Worm (Caenorhabditis elegans) whole organism, L3 larva: ENCODE results near the gene F38E11.6.

Experiments
- R02D3.7 ChIP-seq: fragments of 150-350 bp; optimal IDR thresholded peaks from 2 replicates; lab custom pipeline; 2014; ENCODE audit warnings: missing biosample characterization, missing genetic modification characterization
- ZK546.5 ChIP-seq: sonication (generic microtip); optimal IDR thresholded peaks from 2 replicates; lab custom pipeline; 2017; ENCODE audit warnings: missing biosample characterization, missing genetic modification characterization
- aly-2 ChIP-seq: fragments of 150-350 bp; optimal IDR thresholded peaks from 2 replicates; lab custom pipeline; 2014; ENCODE audit warnings: missing biosample characterization, missing genetic modification characterization
- ama-1 ChIP-seq: fragments of 150-350 bp; optimal IDR thresholded peaks from 2 replicates; lab custom pipeline; 2018
- ceh-82 ChIP-seq: fragments of 150-350 bp; optimal IDR thresholded peaks from 2 replicates; lab custom pipeline; 2014; ENCODE audit warnings: missing biosample characterization, missing genetic modification characterization
- ceh-9 ChIP-seq: sonication (generic microtip); optimal IDR thresholded peaks from 2 replicates; lab custom pipeline; 2018; ENCODE audit warnings: missing biosample characterization, missing genetic modification characterization
- daf-12 ChIP-seq: fragments of 150-350 bp; optimal IDR thresholded peaks from 2 replicates; lab custom pipeline; 2014; ENCODE audit warnings: missing biosample characterization, missing genetic modification reagents, missing genetic modification characterization
- egl-27 ChIP-seq: sonication (generic microtip); optimal IDR thresholded peaks from 4 replicates; lab custom pipeline; 2017; ENCODE audit warnings: missing biosample characterization, missing genetic modification reagents, missing genetic modification characterization
- elt-1 ChIP-seq: fragments of 150-350 bp; optimal IDR thresholded peaks from 2 replicates; lab custom pipeline; 2014; ENCODE audit warnings: missing biosample characterization, missing genetic modification characterization
- elt-2 ChIP-seq: sonication (generic microtip); optimal IDR thresholded peaks from 2 replicates; lab custom pipeline; 2016; ENCODE audit warnings: missing genetic modification reagents, mild to moderate bottlenecking, missing genetic modification characterization, missing compliant biosample characterization
- elt-3 ChIP-seq, 3 experiments: fragments of 150-350 bp in 1 of 3; sonication (generic microtip) in 2 of 3; optimal IDR thresholded peaks; 2 replicates in 2 of 3; 4 replicates in 1 of 3; lab custom pipeline; 2014 to 2017; ENCODE audit warnings: missing biosample characterization in 3 of 3, missing genetic modification characterization in 3 of 3
- eor-1 ChIP-seq, 2 experiments: fragments of 150-350 bp; optimal IDR thresholded peaks; 2 replicates each; lab custom pipeline; 2014 to 2018; ENCODE audit warnings: missing biosample characterization in 2 of 2, missing genetic modification characterization in 2 of 2
- fkh-10 ChIP-seq: sonication (generic microtip); optimal IDR thresholded peaks from 2 replicates; lab custom pipeline; 2017; ENCODE audit warnings: missing biosample characterization, missing genetic modification reagents, missing genetic modification characterization
- fkh-2 ChIP-seq: fragments of 150-350 bp; optimal IDR thresholded peaks from 2 replicates; lab custom pipeline; 2014; ENCODE audit warnings: missing biosample characterization, missing genetic modification reagents, missing genetic modification characterization
- fos-1 ChIP-seq: fragments of 150-350 bp; optimal IDR thresholded peaks from 2 replicates; lab custom pipeline; 2014; ENCODE audit warnings: missing biosample characterization, missing genetic modification characterization
- hmg-11 ChIP-seq: sonication (generic microtip); optimal IDR thresholded peaks from 2 replicates; lab custom pipeline; 2016; ENCODE audit warnings: missing genetic modification characterization, missing compliant biosample characterization
- jun-1 ChIP-seq: fragments of 150-350 bp; optimal IDR thresholded peaks from 2 replicates; lab custom pipeline; 2014; ENCODE audit warnings: missing biosample characterization, missing genetic modification reagents, missing genetic modification characterization
- lin-15B ChIP-seq: fragments of 150-350 bp; optimal IDR thresholded peaks from 2 replicates; lab custom pipeline; 2014; ENCODE audit warnings: missing biosample characterization, missing genetic modification characterization
- lin-39 ChIP-seq: fragments of 150-350 bp; optimal IDR thresholded peaks from 2 replicates; lab custom pipeline; 2018; ENCODE audit warnings: missing biosample characterization, missing genetic modification reagents, missing genetic modification characterization
- lsy-12 ChIP-seq: sonication (generic microtip); optimal IDR thresholded peaks from 2 replicates; lab custom pipeline; 2016; ENCODE audit warnings: mild to moderate bottlenecking, missing genetic modification characterization, missing compliant biosample characterization
- mdl-1 ChIP-seq: fragments of 150-350 bp; optimal IDR thresholded peaks from 2 replicates; lab custom pipeline; 2014; ENCODE audit warnings: missing biosample characterization, missing genetic modification characterization
- mml-1 ChIP-seq: fragments of 150-350 bp; sonication (generic microtip); optimal IDR thresholded peaks from 3 replicates; lab custom pipeline; 2014; ENCODE audit warnings: missing biosample characterization, missing genetic modification characterization
- nfya-1 ChIP-seq: sonication (generic microtip); optimal IDR thresholded peaks from 2 replicates; lab custom pipeline; 2017; ENCODE audit warnings: missing genetic modification characterization, mild to moderate bottlenecking, missing compliant biosample characterization, antibody characterized with exemption, moderate library complexity; ENCODE audit not compliant: insufficient read depth
- nhr-11 ChIP-seq: fragments of 150-350 bp; optimal IDR thresholded peaks from 2 replicates; lab custom pipeline; 2014; ENCODE audit warnings: missing biosample characterization, missing genetic modification characterization
- nhr-12 ChIP-seq: fragments of 150-350 bp; optimal IDR thresholded peaks from 2 replicates; lab custom pipeline; 2014; ENCODE audit warnings: missing biosample characterization, missing genetic modification characterization
- nhr-23 ChIP-seq: fragments of 150-350 bp; optimal IDR thresholded peaks from 2 replicates; lab custom pipeline; 2014; ENCODE audit warnings: missing biosample characterization, missing genetic modification reagents, missing genetic modification characterization
- nhr-237 ChIP-seq: fragments of 150-350 bp; optimal IDR thresholded peaks from 2 replicates; lab custom pipeline; 2014; ENCODE audit warnings: missing biosample characterization, missing genetic modification characterization
- nhr-25 ChIP-seq: sonication (generic microtip); optimal IDR thresholded peaks from 2 replicates; lab custom pipeline; 2017; ENCODE audit warnings: missing biosample characterization, missing genetic modification characterization
- nhr-28 ChIP-seq: fragments of 150-350 bp; optimal IDR thresholded peaks from 2 replicates; lab custom pipeline; 2014; ENCODE audit warnings: missing biosample characterization, missing genetic modification characterization
- nhr-43 ChIP-seq: sonication (generic microtip); optimal IDR thresholded peaks from 2 replicates; lab custom pipeline; 2016; ENCODE audit warnings: mild to moderate bottlenecking, missing genetic modification characterization, missing compliant biosample characterization; ENCODE audit not compliant: poor library complexity, severe bottlenecking
- nhr-67 ChIP-seq: fragments of 150-350 bp; optimal IDR thresholded peaks from 2 replicates; lab custom pipeline; 2014; ENCODE audit warnings: missing biosample characterization, missing genetic modification characterization
- pha-4 ChIP-seq: fragments of 150-350 bp; optimal IDR thresholded peaks from 2 replicates; lab custom pipeline; 2014; ENCODE audit warnings: missing biosample characterization, missing genetic modification reagents, missing genetic modification characterization
- pqm-1 ChIP-seq: fragments of 150-350 bp; optimal IDR thresholded peaks from 2 replicates; lab custom pipeline; 2017; ENCODE audit warnings: missing biosample characterization, missing genetic modification characterization, inconsistent platforms
- sea-2 ChIP-seq: fragments of 150-350 bp; sonication (generic microtip); optimal IDR thresholded peaks from 4 replicates; lab custom pipeline; 2014; ENCODE audit warnings: missing biosample characterization, missing genetic modification reagents, missing genetic modification characterization
- skn-1 ChIP-seq: fragments of 150-350 bp; optimal IDR thresholded peaks from 2 replicates; lab custom pipeline; 2014; ENCODE audit warnings: missing biosample characterization, missing genetic modification characterization
- snpc-4 ChIP-seq: fragments of 150-350 bp; optimal IDR thresholded peaks from 2 replicates; lab custom pipeline; 2014; ENCODE audit warnings: missing biosample characterization, missing genetic modification characterization
- tbx-2 ChIP-seq: sonication (generic microtip); optimal IDR thresholded peaks from 2 replicates; lab custom pipeline; 2016; ENCODE audit warnings: mild to moderate bottlenecking, missing genetic modification characterization, missing compliant biosample characterization
- unc-39 ChIP-seq: sonication (generic microtip); optimal IDR thresholded peaks from 4 replicates; lab custom pipeline; 2017; ENCODE audit warnings: missing biosample characterization, missing genetic modification characterization
- unc-62 ChIP-seq: fragments of 150-350 bp; sonication (generic microtip); optimal IDR thresholded peaks from 4 replicates; lab custom pipeline; 2014; ENCODE audit warnings: missing biosample characterization, missing genetic modification reagents, missing genetic modification characterization
- zag-1 ChIP-seq: fragments of 150-350 bp; optimal IDR thresholded peaks from 2 replicates; lab custom pipeline; 2014; ENCODE audit warnings: missing biosample characterization, missing genetic modification characterization
- ztf-11 ChIP-seq: fragments of 150-350 bp; optimal IDR thresholded peaks from 2 replicates; lab custom pipeline; 2014; ENCODE audit warnings: missing biosample characterization, missing genetic modification characterization
- ztf-4 ChIP-seq: fragments of 150-350 bp; optimal IDR thresholded peaks from 2 replicates; lab custom pipeline; 2014; ENCODE audit warnings: missing biosample characterization, missing genetic modification characterization

The F38E11.6 gene

DNA sequence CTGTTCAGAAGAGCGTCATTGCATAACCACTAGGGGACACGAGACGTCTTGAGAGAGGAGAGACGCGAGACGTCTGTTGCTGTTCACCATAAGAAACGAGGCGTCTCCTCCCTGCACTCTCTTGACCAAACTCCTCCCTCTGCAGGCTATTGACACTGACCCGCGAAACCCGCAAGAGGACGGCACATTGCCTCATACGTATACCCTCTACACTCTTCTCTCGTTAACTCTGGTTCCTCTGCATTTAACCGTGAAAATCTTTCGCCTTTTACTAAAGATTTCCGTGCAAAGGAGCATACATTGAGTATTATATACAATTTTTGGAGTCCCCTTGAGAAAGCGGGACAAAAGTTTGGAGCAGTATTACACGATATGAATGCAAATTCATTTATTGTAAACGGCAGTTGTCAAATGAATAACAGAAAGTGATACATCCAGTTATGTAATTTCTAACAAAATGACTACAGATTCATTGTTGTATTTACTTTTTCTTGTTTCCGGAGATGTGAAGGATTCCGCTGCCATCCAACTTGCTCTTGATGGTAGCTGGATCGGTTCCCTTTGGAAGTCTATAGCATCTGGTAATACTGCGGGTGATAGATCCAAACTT is 22.8 kb downstream of the F38E11.6 start (continued):
- TF ChIP-seq mml-1 (tag; lab: Kevin White, UChicago) (no peak), nhr-11 (tag; lab: Kevin White, UChicago) (peak; percentile 9), aly-2 (tag; lab: Kevin White, UChicago) (peak; percentile 68), daf-12 (tag; lab: Kevin White, UChicago) (no peak), pha-4 (tag; lab: Kevin White, UChicago) (peak; percentile 98), sea-2 (GFP tag; lab: Kevin White, UChicago) (no peak), nfya-1 (tag; lab: Kevin White, UChicago) (peak; percentile 94), zag-1 (no peak), nhr-23 (tag; lab: Kevin White, UChicago) (peak; percentile 91), elt-2 (tag; lab: Kevin White, UChicago) (peak; percentile 83), unc-62 (GFP tag; lab: Kevin White, UChicago) (peak; percentile 45), nhr-237 (tag; lab: Kevin White, UChicago) (no peak), ceh-9 (tag; lab: Kevin White, UChicago) (no peak), nhr-25 (tag; lab: Kevin White, UChicago) (peak; percentile 97), elt-3 (tag; optimal IDR thresholded peaks at IDR 0.05; lab: Kevin White, UChicago) (peak in 2 of 3 experiments; percentile 6 to 64), lin-15B (tag; lab: Kevin White, UChicago) (peak; percentile 88), snpc-4 (peak; percentile 100), ama-1 (lab: Kevin White, UChicago) (peak; percentile 98), nhr-12 (tag; lab: Kevin White, UChicago) (no peak), nhr-67 (tag; lab: Kevin White, UChicago) (no peak), R02D3.7 (tag; lab: Kevin White, UChicago) (peak; percentile 76)
- TF ChIP-seq, all 47 proteins: peak for 35

DNA sequence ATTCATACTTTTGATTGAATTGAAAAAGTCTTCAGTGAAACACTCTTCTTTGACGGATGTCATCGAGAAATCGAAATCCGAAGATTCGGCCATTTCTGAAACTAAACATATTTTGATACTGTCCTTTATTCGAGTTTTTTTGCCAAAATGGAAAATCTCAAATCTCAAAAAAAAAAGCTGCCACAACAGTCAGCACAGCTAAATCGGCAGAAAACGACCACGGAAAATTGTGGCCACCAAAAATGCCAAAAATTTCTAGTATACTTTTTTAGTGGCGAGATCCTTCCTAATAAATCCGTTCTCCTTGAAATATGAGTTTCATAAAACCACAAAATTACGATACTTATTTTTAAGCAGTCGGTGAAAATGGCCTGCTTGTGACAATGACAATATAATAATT is 23.4 kb downstream of the F38E11.6 start, which contains the start of gene F38E11.9:
F38E11.9 (minus strand) TSS at position 101 of the 400 bp plus-strand sequence.
- TF ChIP-seq nhr-12 (tag; lab: Kevin White, UChicago) = no peak
- no peak for TF ChIP-seq R02D3.7 (tag; lab: Kevin White, UChicago)
- TF ChIP-seq mml-1 (tag; lab: Kevin White, UChicago) = no peak
- no peak for TF ChIP-seq lin-39 (tag; lab: Kevin White, UChicago)
- no peak for TF ChIP-seq elt-1 (tag; lab: Kevin White, UChicago)
- TF ChIP-seq ztf-4 (tag; lab: Kevin White, UChicago) = no peak
- TF ChIP-seq unc-39 (tag; lab: Kevin White, UChicago) = no peak
- TF ChIP-seq fkh-10 (GFP tag; lab: Kevin White, UChicago) = no peak
- no peak for TF ChIP-seq unc-62 (GFP tag; lab: Kevin White, UChicago)
- no peak for TF ChIP-seq egl-27 (tag; lab: Kevin White, UChicago)
- TF ChIP-seq ztf-11 (tag; lab: Kevin White, UChicago) = no peak
- no peak for TF ChIP-seq hmg-11 (tag; lab: Kevin White, UChicago)
- TF ChIP-seq daf-12 (tag; lab: Kevin White, UChicago) = no peak
- no peak for TF ChIP-seq lin-15B (tag; lab: Kevin White, UChicago)
- no peak for TF ChIP-seq ZK546.5 (tag; lab: Kevin White, UChicago)
- no peak for TF ChIP-seq ama-1 (lab: Kevin White, UChicago)
- no peak for TF ChIP-seq zag-1
- no peak for TF ChIP-seq tbx-2

- TF ChIP-seq elt-1 (tag; lab: Kevin White, UChicago) = peak; percentile 71
- TF ChIP-seq ztf-4 (tag; lab: Kevin White, UChicago) = peak; percentile 30
- TF ChIP-seq unc-39 (tag; lab: Kevin White, UChicago) = no peak
- TF ChIP-seq elt-2 (tag; lab: Kevin White, UChicago) = peak; percentile 97
- TF ChIP-seq sea-2 (GFP tag; lab: Kevin White, UChicago) = no peak
- TF ChIP-seq tbx-2 = peak; percentile 9
- TF ChIP-seq mdl-1 (tag; lab: Kevin White, UChicago) = peak; percentile 35
- peak; percentile 64 for TF ChIP-seq jun-1
- TF ChIP-seq pqm-1 (tag; lab: Kevin White, UChicago) = peak; percentile 96
- TF ChIP-seq nhr-23 (tag; lab: Kevin White, UChicago) = peak; percentile 88
- TF ChIP-seq pha-4 (tag; lab: Kevin White, UChicago) = peak; percentile 99
- TF ChIP-seq nfya-1 (tag; lab: Kevin White, UChicago) = peak; percentile 23
- TF ChIP-seq fos-1 (tag; lab: Kevin White, UChicago) = peak; percentile 58
- peak in 2 of 3 experiments; percentile 22 to 50 for TF ChIP-seq elt-3 (tag; optimal IDR thresholded peaks at IDR 0.05; lab: Kevin White, UChicago)
- TF ChIP-seq fkh-2 (tag; lab: Kevin White, UChicago) = no peak
- TF ChIP-seq nhr-25 (tag; lab: Kevin White, UChicago) = peak; percentile 88
- TF ChIP-seq eor-1 (tag; optimal IDR thresholded peaks at IDR 0.05; lab: Kevin White, UChicago) = no peak
- peak; percentile 67 for TF ChIP-seq lsy-12
- peak; percentile 13 for TF ChIP-seq snpc-4
- peak; percentile 86 for TF ChIP-seq skn-1 (tag; lab: Kevin White, UChicago)
- TF ChIP-seq ceh-82 (tag; lab: Kevin White, UChicago) = no peak
- peak; percentile 53 for TF ChIP-seq nhr-43 (tag; lab: Kevin White, UChicago)
- no peak for TF ChIP-seq nhr-28
These were observed 25.2 kb downstream of the F38E11.6 start for ce11 chrIV:9442106-9442532.
